Worm (Caenorhabditis elegans) whole organism, L4 larva: Measurements from ENCODE around the gene F59B2.13.

Experiments
- D1046.2 ChIP-seq: fragments of 200-800 bp; sonication (Bioruptor generic); IDR thresholded peaks from 2 replicates; pipeline ENCODE4 v1.3.6; 2022; ENCODE audit warnings: missing genetic modification characterization, missing compliant biosample characterization
- F26F4.8 ChIP-seq: fragments of 200-800 bp; sonication (Bioruptor generic); conservative IDR thresholded peaks from 2 replicates; pipeline ENCODE4 v1.3.6; 2022; ENCODE audit warnings: missing genetic modification characterization, missing compliant biosample characterization
- F49E8.2 ChIP-seq: sonication (generic microtip); optimal IDR thresholded peaks from 2 replicates; lab custom pipeline; 2016; ENCODE audit warnings: missing compliant biosample characterization, mild to moderate bottlenecking, missing genetic modification characterization, borderline replicate concordance
- R02D3.7 ChIP-seq: fragments of 150-350 bp; sonication (generic microtip); optimal IDR thresholded peaks from 3 replicates; lab custom pipeline; 2014; ENCODE audit warnings: missing biosample characterization, missing genetic modification characterization
- T26A8.4 ChIP-seq: fragments of 200-800 bp; sonication (Bioruptor generic); IDR thresholded peaks from 2 replicates; pipeline ENCODE4 v1.3.6; 2022; ENCODE audit warnings: missing genetic modification characterization, missing compliant biosample characterization
- Y48G9A.11 ChIP-seq: fragments of 200-800 bp; sonication (Bioruptor generic); IDR thresholded peaks from 2 replicates; pipeline ENCODE4 v1.3.6; 2022; ENCODE audit warnings: missing genetic modification reagents, missing genetic modification characterization, missing compliant biosample characterization
- ZK546.5 ChIP-seq, 2 experiments: sonication (generic microtip); optimal IDR thresholded peaks; 2 replicates each; lab custom pipeline; 2017; ENCODE audit warnings: missing biosample characterization in 2 of 2, missing genetic modification characterization in 2 of 2
- ama-1 ChIP-seq: fragments of 150-350 bp; optimal IDR thresholded peaks from 2 replicates; lab custom pipeline; 2014; ENCODE audit warnings: inconsistent platforms, mixed read lengths
- attf-4 ChIP-seq: sonication (generic microtip); optimal IDR thresholded peaks from 3 replicates; lab custom pipeline; 2017; ENCODE audit warnings: missing biosample characterization, missing genetic modification characterization
- ceh-20 ChIP-seq: fragments of 200-800 bp; sonication (Bioruptor generic); IDR thresholded peaks from 2 replicates; pipeline ENCODE4 v1.3.6; 2022; ENCODE audit warnings: missing genetic modification reagents, missing genetic modification characterization, missing compliant biosample characterization
- ceh-28 ChIP-seq: fragments of 150-350 bp; optimal IDR thresholded peaks from 2 replicates; lab custom pipeline; 2014; ENCODE audit warnings: missing biosample characterization, missing genetic modification reagents, missing genetic modification characterization
- ceh-44 ChIP-seq: fragments of 200-800 bp; sonication (Bioruptor generic); IDR thresholded peaks from 2 replicates; pipeline ENCODE4 v1.3.6; 2022; ENCODE audit warnings: missing genetic modification reagents, missing genetic modification characterization, missing compliant biosample characterization
- ceh-82 ChIP-seq: sonication (generic microtip); optimal IDR thresholded peaks from 2 replicates; lab custom pipeline; 2017; ENCODE audit warnings: missing biosample characterization, missing genetic modification characterization
- cey-2 ChIP-seq: sonication (generic microtip); optimal IDR thresholded peaks from 3 replicates; lab custom pipeline; 2017; ENCODE audit warnings: missing genetic modification characterization, mild to moderate bottlenecking, missing compliant biosample characterization, antibody characterized with exemption, borderline replicate concordance; ENCODE audit not compliant: insufficient read depth
- daf-12 ChIP-seq: fragments of 150-350 bp; optimal IDR thresholded peaks from 2 replicates; lab custom pipeline; 2014; ENCODE audit warnings: missing biosample characterization, missing genetic modification reagents, missing genetic modification characterization
- daf-16 ChIP-seq, 3 experiments: sonication (generic microtip); optimal IDR thresholded peaks; 2 replicates each; lab custom pipeline; 2016 to 2017; ENCODE audit warnings: missing genetic modification characterization in 3 of 3, missing genetic modification reagents in 3 of 3, mild to moderate bottlenecking in 2 of 3, missing compliant biosample characterization in 2 of 3, missing biosample characterization in 1 of 3, moderate library complexity in 1 of 3
- dmd-9 ChIP-seq: fragments of 200-800 bp; sonication (Bioruptor generic); IDR thresholded peaks from 2 replicates; pipeline ENCODE4 v1.3.6; 2022; ENCODE audit warnings: missing genetic modification reagents, missing genetic modification characterization, missing compliant biosample characterization
- dpl-1 ChIP-seq: fragments of 150-350 bp; optimal IDR thresholded peaks from 2 replicates; lab custom pipeline; 2014; ENCODE audit warnings: missing biosample characterization, missing genetic modification reagents, missing genetic modification characterization
- egl-43 ChIP-seq: fragments of 200-800 bp; sonication (Bioruptor generic); IDR thresholded peaks from 2 replicates; pipeline ENCODE4 v1.3.6; 2022; ENCODE audit warnings: missing genetic modification reagents, missing genetic modification characterization, missing compliant biosample characterization
- hif-1 ChIP-seq, 2 experiments: sonication (generic microtip); optimal IDR thresholded peaks; 2 replicates each; lab custom pipeline; 2016 to 2017; ENCODE audit warnings: missing compliant biosample characterization in 2 of 2, missing genetic modification characterization in 2 of 2, missing genetic modification reagents in 2 of 2, missing genotype in 2 of 2, mild to moderate bottlenecking in 1 of 2
- hlh-11 ChIP-seq: fragments of 200-800 bp; sonication (Bioruptor generic); optimal IDR thresholded peaks from 2 replicates; lab custom pipeline; 2018; ENCODE audit warnings: mild to moderate bottlenecking, missing genetic modification characterization, missing compliant biosample characterization
- hlh-30 ChIP-seq: sonication (generic microtip); optimal IDR thresholded peaks from 2 replicates; lab custom pipeline; 2017; ENCODE audit warnings: antibody characterized with exemption, mild to moderate bottlenecking, missing genetic modification characterization, missing compliant biosample characterization; ENCODE audit not compliant: insufficient read depth
- hmg-1.1 ChIP-seq: fragments of 200-800 bp; sonication (Bioruptor generic); IDR thresholded peaks from 2 replicates; pipeline ENCODE4 v1.3.6; 2022; ENCODE audit warnings: missing genetic modification reagents, missing genetic modification characterization, missing compliant biosample characterization
- lin-1 ChIP-seq: fragments of 200-800 bp; sonication (Bioruptor generic); IDR thresholded peaks from 2 replicates; pipeline ENCODE4 v1.3.6; 2022; ENCODE audit warnings: missing genetic modification reagents, missing genetic modification characterization, missing compliant biosample characterization
- lin-15B ChIP-seq: fragments of 150-350 bp; sonication (generic microtip); optimal IDR thresholded peaks from 3 replicates; lab custom pipeline; 2014; ENCODE audit warnings: missing biosample characterization, missing genetic modification characterization
- lin-39 ChIP-seq: fragments of 150-350 bp; optimal IDR thresholded peaks from 2 replicates; lab custom pipeline; 2014; ENCODE audit warnings: missing biosample characterization, missing genetic modification reagents, missing genetic modification characterization
- lir-3 ChIP-seq: sonication (generic microtip); optimal IDR thresholded peaks from 2 replicates; lab custom pipeline; 2016; ENCODE audit warnings: mild to moderate bottlenecking, missing genetic modification characterization, missing compliant biosample characterization
- lsy-2 ChIP-seq, 2 experiments: fragments of 150-350 bp in 1 of 2; sonication (generic microtip) in 1 of 2; optimal IDR thresholded peaks; 2 replicates each; lab custom pipeline; 2014 to 2017; ENCODE audit warnings: missing biosample characterization in 2 of 2, missing genetic modification characterization in 2 of 2
- mxl-2 ChIP-seq: fragments of 200-800 bp; sonication (Bioruptor generic); conservative IDR thresholded peaks from 2 replicates; pipeline ENCODE4 v1.3.6; 2022; ENCODE audit warnings: missing genetic modification reagents, missing genetic modification characterization, missing compliant biosample characterization
- nhr-10 ChIP-seq: fragments of 150-350 bp; optimal IDR thresholded peaks from 2 replicates; lab custom pipeline; 2014; ENCODE audit warnings: missing biosample characterization, missing genetic modification characterization
- nhr-111 ChIP-seq: fragments of 200-800 bp; sonication (Bioruptor generic); optimal IDR thresholded peaks from 2 replicates; lab custom pipeline; 2018; ENCODE audit warnings: mild to moderate bottlenecking, missing genetic modification characterization, missing compliant biosample characterization
- nhr-237 ChIP-seq: sonication (generic microtip); optimal IDR thresholded peaks from 2 replicates; lab custom pipeline; 2017; ENCODE audit warnings: missing biosample characterization, missing genetic modification characterization
- nhr-25 ChIP-seq: sonication (generic microtip); optimal IDR thresholded peaks from 2 replicates; lab custom pipeline; 2017; ENCODE audit warnings: missing genetic modification characterization, mild to moderate bottlenecking, missing compliant biosample characterization, antibody characterized with exemption, moderate library complexity, borderline replicate concordance; ENCODE audit not compliant: insufficient read depth
- nhr-41 ChIP-seq: fragments of 200-800 bp; sonication (Bioruptor generic); IDR thresholded peaks from 2 replicates; pipeline ENCODE4 v1.3.6; 2022; ENCODE audit warnings: missing genetic modification reagents, missing genetic modification characterization, missing compliant biosample characterization
- nhr-48 ChIP-seq: sonication (generic microtip); optimal IDR thresholded peaks from 2 replicates; lab custom pipeline; 2016; ENCODE audit warnings: mild to moderate bottlenecking, missing genetic modification characterization, missing compliant biosample characterization
- nhr-76 ChIP-seq: fragments of 150-350 bp; optimal IDR thresholded peaks from 2 replicates; lab custom pipeline; 2014; ENCODE audit warnings: missing biosample characterization, missing genetic modification characterization
- php-3 ChIP-seq: fragments of 200-800 bp; sonication (Bioruptor generic); IDR thresholded peaks from 2 replicates; pipeline ENCODE4 v1.3.6; 2022; ENCODE audit warnings: missing genetic modification reagents, missing genetic modification characterization, missing compliant biosample characterization
- saeg-2 ChIP-seq: fragments of 200-800 bp; sonication (Bioruptor generic); IDR thresholded peaks from 2 replicates; pipeline ENCODE4 v1.3.6; 2022; ENCODE audit warnings: missing genetic modification reagents, missing genetic modification characterization, missing compliant biosample characterization
- sdz-12 ChIP-seq: fragments of 200-800 bp; sonication (Bioruptor generic); optimal IDR thresholded peaks from 2 replicates; lab custom pipeline; 2018; ENCODE audit warnings: mild to moderate bottlenecking, missing genetic modification characterization, missing compliant biosample characterization
- set-16 ChIP-seq: fragments of 200-800 bp; sonication (Bioruptor generic); IDR thresholded peaks from 2 replicates; pipeline ENCODE4 v1.3.6; 2022; ENCODE audit warnings: missing genetic modification reagents, missing genetic modification characterization, missing compliant biosample characterization
- spr-3 ChIP-seq: fragments of 200-800 bp; sonication (Bioruptor generic); optimal IDR thresholded peaks from 2 replicates; lab custom pipeline; 2018; ENCODE audit warnings: mild to moderate bottlenecking, missing genetic modification characterization, missing compliant biosample characterization
- tra-1 ChIP-seq: fragments of 200-800 bp; sonication (Bioruptor generic); IDR thresholded peaks from 2 replicates; pipeline ENCODE4 v1.3.6; 2022; ENCODE audit warnings: missing genetic modification reagents, missing genetic modification characterization, missing compliant biosample characterization
- unc-130 ChIP-seq: sonication (generic microtip); optimal IDR thresholded peaks from 2 replicates; lab custom pipeline; 2016; ENCODE audit warnings: missing genetic modification reagents, missing genetic modification characterization, missing compliant biosample characterization
- unc-39 ChIP-seq: sonication (generic microtip); optimal IDR thresholded peaks from 2 replicates; lab custom pipeline; 2017; ENCODE audit warnings: missing biosample characterization, missing genetic modification characterization
- vab-7 ChIP-seq: fragments of 200-800 bp; sonication (Bioruptor generic); IDR thresholded peaks from 2 replicates; pipeline ENCODE4 v1.3.6; 2022; ENCODE audit warnings: missing genetic modification reagents, missing genetic modification characterization, missing compliant biosample characterization
- zfp-2 ChIP-seq: sonication (generic microtip); optimal IDR thresholded peaks from 2 replicates; lab custom pipeline; 2016; ENCODE audit warnings: mild to moderate bottlenecking, missing genetic modification characterization, missing compliant biosample characterization
- zfp-3 ChIP-seq: fragments of 200-800 bp; sonication (Bioruptor generic); conservative IDR thresholded peaks from 2 replicates; pipeline ENCODE4 v1.3.6; 2022; ENCODE audit warnings: missing genetic modification reagents, missing genetic modification characterization, missing compliant biosample characterization
- ztf-11 ChIP-seq: fragments of 150-350 bp; optimal IDR thresholded peaks from 2 replicates; lab custom pipeline; 2014; ENCODE audit warnings: missing biosample characterization, missing genetic modification characterization
- ztf-7 ChIP-seq: fragments of 150-350 bp; optimal IDR thresholded peaks from 2 replicates; lab custom pipeline; 2014; ENCODE audit warnings: missing biosample characterization, missing genetic modification characterization

Gene F59B2.13

ce11 chrIII:9051119-9051597 lies 24.3 kb upstream of the F59B2.13 start (continued):
- TF ChIP-seq spr-3 (GFP tag; lab: Kevin White, UChicago) = peak; percentile 5
- TF ChIP-seq lin-1 = peak; percentile 82
- no peak for TF ChIP-seq zfp-2
- TF ChIP-seq daf-16 (GFP tag; optimal IDR thresholded peaks at IDR 0.05; lab: Kevin White, UChicago) = peak; percentile 23 to 52
- peak; percentile 97 for TF ChIP-seq daf-16 (tag; optimal IDR thresholded peaks at IDR 0.05; lab: Kevin White, UChicago)
- TF ChIP-seq nhr-25 (tag; lab: Kevin White, UChicago) = peak; percentile 10
- no peak for TF ChIP-seq lin-39
- no peak for TF ChIP-seq F49E8.2 (tag; lab: Kevin White, UChicago)
- TF ChIP-seq lin-15B (tag; lab: Kevin White, UChicago) = no peak
- TF ChIP-seq F26F4.8 = no peak
- TF ChIP-seq hif-1 (tag; optimal IDR thresholded peaks at IDR 0.05; lab: Kevin White, UChicago) = peak in 1 of 2 experiments; percentile 37
- TF ChIP-seq nhr-10 (tag; lab: Kevin White, UChicago) = peak; percentile 31
- peak; percentile 67; the same call in 1 of the 2 replicates for TF ChIP-seq ceh-20 (GFP tag; lab: Robert Waterston, UW)
- TF ChIP-seq ceh-28 = peak; percentile 36
- peak; percentile 87 for TF ChIP-seq tra-1 (GFP tag; lab: Robert Waterston, UW)
- TF ChIP-seq sdz-12 (GFP tag; lab: Kevin White, UChicago) = peak; percentile 86
- no peak for TF ChIP-seq ceh-82 (tag; lab: Kevin White, UChicago)
- TF ChIP-seq R02D3.7 (tag; lab: Kevin White, UChicago) = no peak
- TF ChIP-seq unc-130 (GFP tag; lab: Kevin White, UChicago) = no peak
- no peak for TF ChIP-seq daf-12
- peak; percentile 51 for TF ChIP-seq dpl-1 (GFP tag; lab: Kevin White, UChicago)
- TF ChIP-seq Y48G9A.11 (GFP tag; lab: Robert Waterston, UW) = no peak
- TF ChIP-seq nhr-237 (tag; lab: Kevin White, UChicago) = no peak
- peak; percentile 2 for TF ChIP-seq attf-4 (tag; lab: Kevin White, UChicago)
- TF ChIP-seq dmd-9 (GFP tag; lab: Robert Waterston, UW) = no peak
- TF ChIP-seq vab-7 (GFP tag; lab: Robert Waterston, UW) = peak; percentile 59; the same call in 1 of the 2 replicates
- peak; percentile 5 for TF ChIP-seq lir-3 (tag; lab: Kevin White, UChicago)
- TF ChIP-seq ztf-7 (tag; lab: Kevin White, UChicago) = peak; percentile 65
- peak; percentile 70 for TF ChIP-seq hmg-1.1 (GFP tag; lab: Robert Waterston, UW)
- TF ChIP-seq saeg-2 = 0 out of 2 replicates have a peak, but pooled peaks have one; percentile 70
- 0 out of 2 replicates have a peak, but pooled peaks have one; percentile 4 for TF ChIP-seq D1046.2 (GFP tag; lab: Robert Waterston, UW)
- TF ChIP-seq nhr-76 (tag; lab: Kevin White, UChicago) = peak; percentile 11
- TF ChIP-seq php-3 (GFP tag; lab: Robert Waterston, UW) = peak; percentile 29; the same call in 1 of the 2 replicates
- TF ChIP-seq mxl-2 = no peak
- peak; percentile 90 for TF ChIP-seq ama-1 (lab: Kevin White, UChicago)
- no peak for TF ChIP-seq unc-39 (tag; lab: Kevin White, UChicago)
- TF ChIP-seq ceh-44 (GFP tag; lab: Robert Waterston, UW) = no peak
- peak; percentile 58 for TF ChIP-seq nhr-111 (GFP tag; lab: Kevin White, UChicago)
- TF ChIP-seq lsy-2 (tag; optimal IDR thresholded peaks at IDR 0.05; lab: Kevin White, UChicago) = peak in 1 of 2 experiments; percentile 91
- no peak for TF ChIP-seq set-16
- TF ChIP-seq ZK546.5 (tag; optimal IDR thresholded peaks at IDR 0.05; lab: Kevin White, UChicago) = no peak
- TF ChIP-seq ztf-11 (tag; lab: Kevin White, UChicago) = no peak
- TF ChIP-seq zfp-3 (GFP tag; lab: Robert Waterston, UW) = peak; percentile 98
- peak; percentile 53; the same call in 1 of the 2 replicates for TF ChIP-seq egl-43 (GFP tag; lab: Robert Waterston, UW)
- TF ChIP-seq T26A8.4 = peak; percentile 89
- TF ChIP-seq hlh-30 (tag; lab: Kevin White, UChicago) = peak; percentile 87
- no peak for TF ChIP-seq nhr-48 (tag; lab: Kevin White, UChicago)
- TF ChIP-seq hlh-11 (tag; lab: Kevin White, UChicago) = peak; percentile 85
- peak; percentile 41 for TF ChIP-seq cey-2 (tag; lab: Kevin White, UChicago)
- TF ChIP-seq nhr-41 (GFP tag; lab: Robert Waterston, UW) = 0 out of 2 replicates have a peak, but pooled peaks have one; percentile 43
